Fruit fly (Drosophila melanogaster) whole organism, embryonic: Measurements from ENCODE around the gene CG14442.
A peak's percentile ranks its signal among the peaks of the same experiment; 100 is the strongest.

Source experiments
- Awh ChIP-seq: fragments of 200-800 bp; sonication (Bioruptor generic); IDR thresholded peaks from 2 replicates; pipeline ENCODE4, ENCODE4 v1.3.6; 2022; ENCODE audit warnings: missing biosample characterization, missing genetic modification characterization
- Bteb2 ChIP-seq: fragments of 200-800 bp; sonication (Bioruptor generic); optimal IDR thresholded peaks from 2 replicates; lab custom pipeline; 2016; ENCODE audit warnings: missing biosample characterization, missing genetic modification characterization
- CG10321 ChIP-seq: fragments of 200-800 bp; sonication (Bioruptor generic); IDR thresholded peaks from 2 replicates; pipeline ENCODE4 v1.3.6; 2022; ENCODE audit warnings: missing biosample characterization, missing genetic modification characterization
- CG10543 ChIP-seq: fragments of 200-800 bp; sonication (Bioruptor generic); optimal IDR thresholded peaks from 3 replicates; lab custom pipeline; 2017; ENCODE audit warnings: missing biosample characterization, mild to moderate bottlenecking, missing genetic modification characterization, moderate library complexity
- CG11093 ChIP-seq: fragments of 200-800 bp; sonication (Bioruptor generic); IDR thresholded peaks from 3 replicates; pipeline ENCODE4 v1.3.6; 2022; ENCODE audit warnings: missing biosample characterization, missing genetic modification characterization
- CG12071 ChIP-seq: fragments of 200-800 bp; sonication (Bioruptor generic); optimal IDR thresholded peaks from 3 replicates; lab custom pipeline; 2018; ENCODE audit warnings: missing biosample characterization, mild to moderate bottlenecking, missing genetic modification characterization
- CG1233 ChIP-seq: fragments of 200-800 bp; sonication (Bioruptor generic); optimal IDR thresholded peaks from 4 replicates; lab custom pipeline; 2018; ENCODE audit warnings: missing biosample characterization, mild to moderate bottlenecking, missing genetic modification characterization
- CG15479 ChIP-seq: fragments of 200-800 bp; sonication (Bioruptor generic); optimal IDR thresholded peaks from 3 replicates; lab custom pipeline; 2019; ENCODE audit warnings: missing biosample characterization, mild to moderate bottlenecking, missing genetic modification characterization, moderate library complexity
- CG1603 ChIP-seq: fragments of 200-800 bp; sonication (Bioruptor generic); optimal IDR thresholded peaks from 2 replicates; lab custom pipeline; 2019; ENCODE audit warnings: missing biosample characterization, mild to moderate bottlenecking, missing genetic modification characterization, moderate library complexity
- CG16779 ChIP-seq: fragments of 200-800 bp; sonication (Bioruptor generic); IDR thresholded peaks from 2 replicates; pipeline ENCODE4 v1.3.6; 2022; ENCODE audit warnings: missing biosample characterization, missing genetic modification characterization
- CG16815 ChIP-seq: fragments of 200-800 bp; sonication (Bioruptor generic); optimal IDR thresholded peaks from 3 replicates; lab custom pipeline; 2017; ENCODE audit warnings: missing biosample characterization, mild to moderate bottlenecking, missing genetic modification characterization
- CG17328 ChIP-seq: fragments of 200-800 bp; sonication (Bioruptor generic); IDR thresholded peaks from 2 replicates; pipeline ENCODE4 v1.3.6; 2022; ENCODE audit warnings: missing biosample characterization, missing genetic modification characterization
- CG2199 ChIP-seq: fragments of 200-800 bp; sonication (Bioruptor generic); IDR thresholded peaks from 3 replicates; pipeline ENCODE4 v1.3.6; 2022; ENCODE audit warnings: missing biosample characterization, missing genetic modification characterization
- CG3065 ChIP-seq: fragments of 200-800 bp; sonication (Bioruptor generic); optimal IDR thresholded peaks from 2 replicates; lab custom pipeline; 2016; ENCODE audit warnings: missing biosample characterization, missing genetic modification characterization
- CG3847 ChIP-seq: fragments of 200-800 bp; sonication (Bioruptor generic); IDR thresholded peaks from 2 replicates; pipeline ENCODE4 v1.3.6; 2022; ENCODE audit warnings: missing biosample characterization, missing genetic modification characterization
- CG4282 ChIP-seq: fragments of 200-800 bp; sonication (Bioruptor generic); optimal IDR thresholded peaks from 2 replicates; lab custom pipeline; 2016; ENCODE audit warnings: missing biosample characterization, missing genetic modification characterization
- CG6272 ChIP-seq: fragments of 200-800 bp; sonication (Bioruptor generic); IDR thresholded peaks from 2 replicates; pipeline ENCODE4 v1.3.6; 2022; ENCODE audit warnings: missing biosample characterization, missing genetic modification characterization
- CG8765 ChIP-seq: fragments of 200-800 bp; sonication (Bioruptor generic); IDR thresholded peaks from 2 replicates; pipeline ENCODE4 v1.3.6; 2022; ENCODE audit warnings: missing biosample characterization, missing genetic modification characterization
- CG9215 ChIP-seq: fragments of 200-800 bp; sonication (Bioruptor generic); IDR thresholded peaks from 2 replicates; pipeline ENCODE4 v1.3.6; 2022; ENCODE audit warnings: missing biosample characterization, missing genetic modification characterization
- CG9609 ChIP-seq: fragments of 200-800 bp; sonication (Bioruptor generic); optimal IDR thresholded peaks from 3 replicates; lab custom pipeline; 2016; ENCODE audit warnings: missing biosample characterization, missing genetic modification characterization
- E2f2 ChIP-seq: fragments of 200-800 bp; sonication (Bioruptor generic); IDR thresholded peaks from 2 replicates; pipeline ENCODE4 v1.3.6; 2022; ENCODE audit warnings: missing biosample characterization, missing genetic modification characterization
- MESR4 ChIP-seq: fragments of 200-800 bp; sonication (Bioruptor generic); optimal IDR thresholded peaks from 2 replicates; lab custom pipeline; 2018; ENCODE audit warnings: missing biosample characterization, mild to moderate bottlenecking, missing genetic modification characterization, moderate library complexity
- Med ChIP-seq: fragments of 200-800 bp; sonication (Bioruptor generic); peaks from one replicate; lab custom pipeline; 2016; ENCODE audit warnings: missing biosample characterization, missing genetic modification characterization, mild to moderate bottlenecking, inconsistent platforms, moderate library complexity
- Mrtf ChIP-seq: fragments of 200-800 bp; sonication (Bioruptor generic); IDR thresholded peaks from 3 replicates; pipeline ENCODE4 v1.3.6; 2022; ENCODE audit warnings: missing biosample characterization, missing genetic modification characterization
- NC2α ChIP-seq: fragments of 200-800 bp; sonication (Bioruptor generic); optimal IDR thresholded peaks from 2 replicates; lab custom pipeline; 2016; ENCODE audit warnings: missing biosample characterization, missing genetic modification characterization
- Nf-YA ChIP-seq: fragments of 200-800 bp; sonication (Bioruptor generic); IDR thresholded peaks from 2 replicates; pipeline ENCODE4 v1.3.6; 2022; ENCODE audit warnings: missing biosample characterization, missing genetic modification characterization
- Pdp1 ChIP-seq, 2 experiments: fragments of 200-800 bp; sonication (Bioruptor generic); optimal IDR thresholded peaks; 3 replicates each; lab custom pipeline; 2016; ENCODE audit warnings: missing biosample characterization in 2 of 2, missing genetic modification characterization in 2 of 2, mild to moderate bottlenecking in 1 of 2, moderate library complexity in 1 of 2
- Rfx ChIP-seq: fragments of 200-800 bp; sonication (Bioruptor generic); IDR thresholded peaks from 2 replicates; pipeline ENCODE4 v1.3.6; 2022; ENCODE audit warnings: missing biosample characterization, missing genetic modification characterization
- TFAM ChIP-seq: fragments of 200-800 bp; sonication (Bioruptor generic); optimal IDR thresholded peaks from 2 replicates; lab custom pipeline; 2017; ENCODE audit warnings: missing biosample characterization, missing genetic modification characterization, inconsistent platforms
- Xrp1 ChIP-seq: fragments of 200-800 bp; sonication (Bioruptor generic); IDR thresholded peaks from 2 replicates; pipeline ENCODE4 v1.3.6; 2022; ENCODE audit warnings: missing biosample characterization, missing genetic modification characterization
- bigmax ChIP-seq: fragments of 200-800 bp; sonication (Bioruptor generic); optimal IDR thresholded peaks from 2 replicates; lab custom pipeline; 2018; ENCODE audit warnings: missing biosample characterization, mild to moderate bottlenecking, missing genetic modification characterization
- corto ChIP-seq: fragments of 200-800 bp; sonication (Bioruptor generic); optimal IDR thresholded peaks from 2 replicates; lab custom pipeline; 2016; ENCODE audit warnings: missing biosample characterization, mild to moderate bottlenecking, missing genetic modification characterization, moderate library complexity
- croc ChIP-seq: fragments of 200-800 bp; sonication (Bioruptor generic); conservative IDR thresholded peaks from 3 replicates; pipeline ENCODE4 v1.3.6; 2022; ENCODE audit warnings: missing biosample characterization, missing genetic modification characterization
- crp ChIP-seq, 2 experiments: fragments of 200-800 bp; sonication (Bioruptor generic); optimal IDR thresholded peaks; 2 replicates in 1 of 2; 3 replicates in 1 of 2; lab custom pipeline; 2017; ENCODE audit warnings: missing biosample characterization in 2 of 2, missing genetic modification characterization in 2 of 2, mild to moderate bottlenecking in 1 of 2, moderate library complexity in 1 of 2
- emc ChIP-seq: fragments of 200-800 bp; sonication (Bioruptor generic); optimal IDR thresholded peaks from 2 replicates; lab custom pipeline; 2016; ENCODE audit warnings: missing biosample characterization, missing genetic modification characterization
- gce ChIP-seq: fragments of 200-800 bp; sonication (Bioruptor generic); IDR thresholded peaks from 3 replicates; pipeline ENCODE4 v1.3.6; 2022; ENCODE audit warnings: missing biosample characterization, missing genetic modification characterization
- gsb ChIP-seq: fragments of 200-800 bp; sonication (Bioruptor generic); IDR thresholded peaks from 2 replicates; pipeline ENCODE4 v1.3.6; 2022; ENCODE audit warnings: missing biosample characterization, missing genetic modification characterization
- her ChIP-seq: fragments of 200-800 bp; sonication (Bioruptor generic); optimal IDR thresholded peaks from 2 replicates; lab custom pipeline; 2016; ENCODE audit warnings: missing biosample characterization, missing genetic modification characterization
- kah ChIP-seq: fragments of 200-800 bp; sonication (Bioruptor generic); optimal IDR thresholded peaks from 2 replicates; lab custom pipeline; 2018; ENCODE audit warnings: missing biosample characterization, mild to moderate bottlenecking, missing genetic modification characterization
- luna ChIP-seq: fragments of 200-800 bp; sonication (Bioruptor generic); optimal IDR thresholded peaks from 2 replicates; lab custom pipeline; 2016; ENCODE audit warnings: missing biosample characterization, missing genetic modification characterization
- mirr ChIP-seq: fragments of 200-800 bp; sonication (Bioruptor generic); optimal IDR thresholded peaks from 3 replicates; lab custom pipeline; 2018; ENCODE audit warnings: missing biosample characterization, mild to moderate bottlenecking, missing genetic modification characterization
- nmo ChIP-seq: fragments of 200-800 bp; sonication (Bioruptor generic); optimal IDR thresholded peaks from 2 replicates; lab custom pipeline; 2018; ENCODE audit warnings: missing biosample characterization, mild to moderate bottlenecking, missing genetic modification characterization, moderate library complexity
- pum ChIP-seq: fragments of 200-800 bp; sonication (Bioruptor generic); optimal IDR thresholded peaks from 2 replicates; lab custom pipeline; 2016; ENCODE audit warnings: missing biosample characterization, missing genetic modification characterization
- salm ChIP-seq: fragments of 200-800 bp; sonication (Bioruptor generic); optimal IDR thresholded peaks from 2 replicates; lab custom pipeline; 2018; ENCODE audit warnings: missing biosample characterization, mild to moderate bottlenecking, missing genetic modification characterization
- sd ChIP-seq: fragments of 200-800 bp; sonication (Bioruptor generic); optimal IDR thresholded peaks from 3 replicates; lab custom pipeline; 2018; ENCODE audit warnings: missing biosample characterization, mild to moderate bottlenecking, missing genetic modification characterization, moderate library complexity
- slou ChIP-seq: fragments of 200-800 bp; sonication (Bioruptor generic); optimal IDR thresholded peaks from 3 replicates; lab custom pipeline; 2016; ENCODE audit warnings: missing biosample characterization, missing genetic modification characterization
- tin ChIP-seq: fragments of 200-800 bp; sonication (Bioruptor generic); optimal IDR thresholded peaks from 3 replicates; lab custom pipeline; 2016; ENCODE audit warnings: missing biosample characterization, missing genetic modification characterization
- tio ChIP-seq: fragments of 200-800 bp; sonication (Bioruptor generic); optimal IDR thresholded peaks from 2 replicates; lab custom pipeline; 2017; ENCODE audit warnings: missing biosample characterization, missing genetic modification characterization, inconsistent platforms
- tll ChIP-seq, 2 experiments: fragments of 200-800 bp in 1 of 2; fragments of >200 bp in 1 of 2; sonication (Bioruptor generic) in 1 of 2; optimal IDR thresholded peaks; 2 replicates each; lab custom pipeline; 2017 to 2019; ENCODE audit warnings: missing biosample characterization in 2 of 2, missing genetic modification characterization in 2 of 2, mild to moderate bottlenecking in 1 of 2, moderate library complexity in 1 of 2
- zen2 ChIP-seq: fragments of 200-800 bp; sonication (Bioruptor generic); IDR thresholded peaks from 3 replicates; pipeline ENCODE4 v1.3.6; 2022; ENCODE audit warnings: missing biosample characterization, missing genetic modification characterization; ENCODE audit not compliant: partially characterized antibody
- zf30C ChIP-seq: fragments of 200-800 bp; sonication (Bioruptor generic); optimal IDR thresholded peaks from 3 replicates; lab custom pipeline; 2018; ENCODE audit warnings: missing biosample characterization, mild to moderate bottlenecking, missing genetic modification characterization

CG14442 gene

dm6 chrX:6702028-6702433 lies 7.2 kb upstream of the CG14442 start (continued):
- TF ChIP-seq CG11093 (GFP tag; lab: Robert Waterston, UW) (peak; percentile 60; the same call in 1 of the 3 replicates), gsb (no peak), CG8765 (GFP tag; lab: Robert Waterston, UW) (no peak), crp (GFP tag; optimal IDR thresholded peaks at IDR 0.05; lab: Kevin White, UChicago) (peak in 1 of 2 experiments; percentile 19), Mrtf (no peak), MESR4 (GFP tag; lab: Kevin White, UChicago) (no peak), gce (GFP tag; lab: Robert Waterston, UW) (0 out of 3 replicates have a peak, but pooled peaks have one; percentile 56), CG9609 (GFP tag; lab: Kevin White, UChicago) (peak; percentile 44), mirr (GFP tag; lab: Kevin White, UChicago) (no peak), CG3847 (GFP tag; lab: Robert Waterston, UW) (peak; percentile 33), bigmax (GFP tag; lab: Kevin White, UChicago) (no peak), CG1233 (GFP tag; lab: Kevin White, UChicago) (peak; percentile 46), zf30C (peak; percentile 38), CG3065 (GFP tag; lab: Kevin White, UChicago) (no peak), CG10543 (GFP tag; lab: Kevin White, UChicago) (no peak), CG9215 (GFP tag; lab: Robert Waterston, UW) (no peak), her (GFP tag; lab: Kevin White, UChicago) (peak; percentile 23), E2f2 (peak; percentile 45; the same call in 1 of the 2 replicates), zen2 (GFP tag; lab: Robert Waterston, UW) (no peak), CG17328 (0 out of 2 replicates have a peak, but pooled peaks have one; percentile 31), CG2199 (GFP tag; lab: Robert Waterston, UW) (no peak), Bteb2 (GFP tag; lab: Kevin White, UChicago) (no peak), Awh (GFP tag; lab: Robert Waterston, UW) (peak; percentile 65), corto (GFP tag; lab: Kevin White, UChicago) (no peak), sd (no peak), tio (GFP tag; lab: Kevin White, UChicago) (peak; percentile 58), pum (peak; percentile 51), CG4282 (GFP tag; lab: Kevin White, UChicago) (no peak), emc (no peak), CG10321 (GFP tag; lab: Robert Waterston, UW) (no peak), CG15479 (GFP tag; lab: Kevin White, UChicago) (no peak), Rfx (GFP tag; lab: Robert Waterston, UW) (peak; percentile 29; the same call in 1 of the 2 replicates), CG1603 (tag; lab: Kevin White, UChicago) (peak; percentile 64), CG12071 (GFP tag; lab: Kevin White, UChicago) (peak; percentile 52), NC2α (GFP tag; lab: Kevin White, UChicago) (no peak), tin (GFP tag; lab: Kevin White, UChicago) (peak; percentile 30), Med (GFP tag; lab: Kevin White, UChicago) (peak; percentile 85), slou (no peak), croc (peak; percentile 60; the same call in 1 of the 3 replicates), Nf-YA (GFP tag; lab: Robert Waterston, UW) (peak; percentile 47; the same call in 1 of the 2 replicates), TFAM (GFP tag; lab: Kevin White, UChicago) (peak; percentile 41), tll (GFP tag; optimal IDR thresholded peaks at IDR 0.05; lab: Kevin White, UChicago) (no peak), salm (tag; lab: Kevin White, UChicago) (peak; percentile 41), nmo (GFP tag; lab: Kevin White, UChicago) (peak; percentile 85), CG6272 (GFP tag; lab: Robert Waterston, UW) (0 out of 2 replicates have a peak, but pooled peaks have one; percentile 40), CG16779 (GFP tag; lab: Robert Waterston, UW) (no peak), Pdp1 (GFP tag; optimal IDR thresholded peaks at IDR 0.05; lab: Kevin White, UChicago) (peak; percentile 31 to 46), kah (GFP tag; lab: Kevin White, UChicago) (peak; percentile 52), Xrp1 (peak; percentile 82), CG16815 (GFP tag; lab: Kevin White, UChicago) (no peak), luna (GFP tag; lab: Kevin White, UChicago) (no peak)
